Worm (Caenorhabditis elegans): ENCODE results near the gene col-183.

The col-183 gene

DNA sequence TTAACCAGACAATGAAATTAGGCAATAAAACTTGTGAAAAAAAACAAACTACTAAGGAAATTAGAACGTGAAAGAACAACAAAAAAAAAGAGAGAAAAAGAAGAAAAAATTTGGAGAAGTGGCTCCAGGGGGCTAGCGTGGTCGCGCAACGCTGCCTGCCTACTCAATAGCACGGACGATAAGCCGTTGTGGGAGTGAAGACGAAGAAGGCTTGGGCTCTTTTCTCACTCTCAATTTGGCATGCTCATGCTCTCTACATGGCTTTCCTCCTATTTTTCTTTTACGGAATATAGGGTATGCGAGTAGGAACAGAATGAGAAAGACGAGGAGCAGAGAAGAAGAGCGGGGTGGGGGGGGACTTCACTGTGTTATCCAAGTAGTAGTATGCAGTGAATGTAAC, 34.7 kb upstream of the col-183 start:
- TF ChIP-seq ceh-39 (tag; optimal IDR thresholded peaks at IDR 0.05) = no peak
- TF ChIP-seq ztf-11 (tag; optimal IDR thresholded peaks at IDR 0.05) = peak; percentile 14
- TF ChIP-seq tbx-8 (GFP tag; optimal IDR thresholded peaks at IDR 0.05) = no peak
- no peak for TF ChIP-seq mab-5 (tag; optimal IDR thresholded peaks at IDR 0.05)
- TF ChIP-seq nhr-76 (tag; optimal IDR thresholded peaks at IDR 0.05) = no peak
- TF ChIP-seq unc-120 (tag; optimal IDR thresholded peaks at IDR 0.05; ENCODE audit: poor library complexity, severe bottlenecking) = no peak
- no peak for TF ChIP-seq nhr-2 (tag; optimal IDR thresholded peaks at IDR 0.05)
- no peak for TF ChIP-seq lin-32 (GFP tag; optimal IDR thresholded peaks at IDR 0.05)
- TF ChIP-seq hlh-1 (tag; optimal IDR thresholded peaks at IDR 0.05) = no peak
- TF ChIP-seq cnd-1 (tag; optimal IDR thresholded peaks at IDR 0.05) = no peak
- TF ChIP-seq sptf-1 (tag; optimal IDR thresholded peaks at IDR 0.05) = no peak
- TF ChIP-seq drap-1 (GFP tag; optimal IDR thresholded peaks at IDR 0.05) = no peak
- no peak for TF ChIP-seq unc-62 (GFP tag; optimal IDR thresholded peaks at IDR 0.05)
- peak; percentile 22 for TF ChIP-seq mep-1 (tag; optimal IDR thresholded peaks at IDR 0.05)
- no peak for TF ChIP-seq sem-2 (GFP tag; optimal IDR thresholded peaks at IDR 0.05)
- peak; percentile 68 for TF ChIP-seq ces-1 (GFP tag; optimal IDR thresholded peaks at IDR 0.05)
- no peak for TF ChIP-seq zip-8 (tag; optimal IDR thresholded peaks at IDR 0.05)
- no peak for TF ChIP-seq mls-2 (tag; optimal IDR thresholded peaks at IDR 0.05)
- no peak for TF ChIP-seq nhr-12 (tag; optimal IDR thresholded peaks at IDR 0.05)
- TF ChIP-seq ceh-43 (GFP tag; optimal IDR thresholded peaks at IDR 0.05) = no peak

DNA sequence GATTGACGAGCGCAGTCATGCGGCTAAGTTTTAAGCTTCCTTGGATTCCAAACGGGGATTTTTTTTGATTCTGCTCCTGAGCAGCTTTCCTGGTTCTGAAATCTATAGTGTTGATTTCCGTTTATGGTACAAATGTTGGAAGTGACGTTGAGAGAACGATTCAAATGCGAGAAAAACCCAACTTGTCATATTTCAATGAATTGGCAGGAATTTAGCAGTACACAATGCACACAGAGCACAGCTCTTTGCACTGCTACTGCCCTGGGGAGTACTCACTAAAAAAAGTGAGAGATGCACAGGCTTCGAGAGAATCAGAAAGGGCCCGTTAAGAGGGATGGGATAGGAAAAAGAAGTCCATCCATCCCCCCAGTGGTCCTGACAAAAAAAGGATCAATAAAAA, 33.0 kb upstream of the col-183 start, which contains the start of gene sad-1:
Gene sad-1, minus strand, starts transcription at position 101 of the 400 bp plus-strand sequence.
- TF ChIP-seq elt-3 (tag; optimal IDR thresholded peaks at IDR 0.05) (no peak), M03D4.4 (tag; optimal IDR thresholded peaks at IDR 0.05) (no peak), snpc-4 (tag; optimal IDR thresholded peaks at IDR 0.05) (no peak), blmp-1 (tag; optimal IDR thresholded peaks at IDR 0.05) (no peak)

DNA sequence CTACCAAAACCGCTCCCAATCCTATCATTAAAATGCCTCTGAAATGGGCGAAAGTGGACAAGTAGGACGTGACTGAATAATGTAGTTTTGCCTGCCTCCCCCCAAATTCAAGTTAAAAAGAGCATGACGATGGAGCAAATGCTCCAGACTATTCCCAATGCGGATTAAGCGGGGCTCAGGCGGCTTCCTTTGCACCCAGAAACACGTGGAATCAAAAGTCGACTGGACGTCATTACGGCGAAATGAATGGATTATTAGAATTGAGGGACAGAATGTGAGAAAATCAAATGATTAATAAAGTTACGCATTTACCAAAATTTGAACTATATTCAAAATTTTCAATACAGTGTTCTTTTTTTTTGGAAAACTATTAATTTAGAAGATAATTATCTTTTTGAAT, 32.4 kb upstream of the col-183 start:
- TF ChIP-seq ces-1 (GFP tag; optimal IDR thresholded peaks at IDR 0.05) = peak; percentile 2
- no peak for TF ChIP-seq ceh-39 (tag; optimal IDR thresholded peaks at IDR 0.05)
- TF ChIP-seq bed-3 (GFP tag; optimal IDR thresholded peaks at IDR 0.05) = no peak
- no peak for TF ChIP-seq nhr-237 (tag; optimal IDR thresholded peaks at IDR 0.05)

DNA sequence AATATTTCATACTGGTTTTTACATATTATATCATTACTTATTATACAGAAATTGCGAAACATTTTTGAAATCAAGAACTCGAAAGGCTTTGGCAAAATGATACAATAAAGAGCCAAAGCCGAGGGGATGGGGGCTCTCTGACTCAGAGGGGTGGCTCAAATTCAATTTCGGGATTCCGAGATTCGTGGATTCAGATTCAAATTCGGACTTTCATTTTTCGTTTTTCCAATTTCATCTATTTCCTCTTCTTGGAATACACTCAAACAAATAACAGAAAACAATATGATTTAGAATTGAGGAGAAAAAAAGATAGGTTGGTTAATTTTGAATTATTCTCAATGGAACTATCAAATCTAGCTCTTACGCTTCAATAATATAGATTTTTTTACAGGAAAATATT, 31.5 kb upstream of the col-183 start:
- no peak for TF ChIP-seq blmp-1 (tag; optimal IDR thresholded peaks at IDR 0.05)
- no peak for TF ChIP-seq ham-2 (GFP tag; optimal IDR thresholded peaks at IDR 0.05)
- TF ChIP-seq ces-1 (GFP tag; optimal IDR thresholded peaks at IDR 0.05) = peak; percentile 69

DNA sequence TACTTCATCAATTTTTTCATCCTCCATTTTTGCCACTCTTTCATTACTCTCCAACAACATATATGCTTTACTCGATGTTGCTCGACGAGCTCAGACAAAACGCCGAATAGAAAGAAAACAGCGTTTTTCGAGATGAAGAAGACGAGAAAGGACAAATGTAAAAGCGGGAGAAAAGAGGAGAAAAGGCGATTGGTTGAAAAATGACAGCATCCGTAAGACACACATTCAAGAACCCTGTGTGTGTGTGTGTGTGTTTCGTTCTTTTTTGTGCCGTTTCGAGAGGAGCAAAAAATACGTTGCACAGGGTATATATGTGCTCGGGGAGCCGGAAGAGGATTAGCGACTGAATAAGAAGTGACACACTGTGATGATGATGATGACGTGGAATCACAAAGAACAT, 26.2 kb upstream of the col-183 start:
- no peak for TF ChIP-seq ceh-39 (tag; optimal IDR thresholded peaks at IDR 0.05)
- TF ChIP-seq lin-32 (GFP tag; optimal IDR thresholded peaks at IDR 0.05) = no peak
- TF ChIP-seq ceh-83 (GFP tag; optimal IDR thresholded peaks at IDR 0.05) = no peak
- no peak for TF ChIP-seq mls-2 (tag; optimal IDR thresholded peaks at IDR 0.05)

DNA sequence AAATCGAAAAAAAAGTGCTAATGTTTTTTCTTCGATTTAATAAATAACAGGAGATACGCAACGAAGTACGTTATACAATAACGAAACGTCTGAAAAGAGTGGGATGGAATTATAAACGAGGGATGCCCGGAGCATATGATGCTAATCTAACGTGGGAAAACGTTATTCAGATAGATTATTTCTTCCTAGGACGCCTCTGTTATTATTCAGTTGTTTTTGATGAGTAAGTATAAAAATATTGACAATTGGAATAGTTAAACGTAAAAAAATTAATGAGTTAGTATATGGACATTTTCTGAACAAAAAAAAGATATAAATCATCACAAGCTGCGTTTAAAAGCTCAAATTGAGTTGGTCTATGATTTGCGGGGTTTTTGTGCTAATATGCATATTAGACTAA, 17.2 kb upstream of the col-183 start, which contains the start of gene srd-51:
Gene srd-51, minus strand, starts transcription at position 101 of the 400 bp plus-strand sequence.
- TF ChIP-seq nhr-12 (tag; optimal IDR thresholded peaks at IDR 0.05) (no peak), ztf-11 (tag; optimal IDR thresholded peaks at IDR 0.05) (no peak), ceh-39 (tag; optimal IDR thresholded peaks at IDR 0.05) (no peak), unc-62 (GFP tag; optimal IDR thresholded peaks at IDR 0.05) (no peak), unc-120 (tag; optimal IDR thresholded peaks at IDR 0.05; ENCODE audit: poor library complexity, severe bottlenecking) (no peak), mab-5 (tag; optimal IDR thresholded peaks at IDR 0.05) (no peak), hlh-1 (tag; optimal IDR thresholded peaks at IDR 0.05) (no peak), elt-3 (tag; optimal IDR thresholded peaks at IDR 0.05) (no peak), blmp-1 (tag; optimal IDR thresholded peaks at IDR 0.05) (no peak), cnd-1 (tag; optimal IDR thresholded peaks at IDR 0.05) (no peak), lsy-2 (tag; optimal IDR thresholded peaks at IDR 0.05) (no peak), tbx-8 (GFP tag; optimal IDR thresholded peaks at IDR 0.05) (no peak), nhr-28 (tag; optimal IDR thresholded peaks at IDR 0.05) (no peak), lin-13 (tag; optimal IDR thresholded peaks at IDR 0.05) (no peak), nhr-237 (tag; optimal IDR thresholded peaks at IDR 0.05) (no peak), ces-1 (GFP tag; optimal IDR thresholded peaks at IDR 0.05) (no peak)
